Fruit fly (Drosophila melanogaster) Kc167 (cell line): ENCODE results near the gene CG14624.

Experiments
- Myc ChIP-seq: fragments of >200 bp; optimal IDR thresholded peaks from 2 replicates; lab custom pipeline; 2017; ENCODE audit warnings: missing external identifiers
- Sin3A ChIP-seq: fragments of >200 bp; optimal IDR thresholded peaks from 2 replicates; lab custom pipeline; 2018; ENCODE audit warnings: missing external identifiers

DNA sequence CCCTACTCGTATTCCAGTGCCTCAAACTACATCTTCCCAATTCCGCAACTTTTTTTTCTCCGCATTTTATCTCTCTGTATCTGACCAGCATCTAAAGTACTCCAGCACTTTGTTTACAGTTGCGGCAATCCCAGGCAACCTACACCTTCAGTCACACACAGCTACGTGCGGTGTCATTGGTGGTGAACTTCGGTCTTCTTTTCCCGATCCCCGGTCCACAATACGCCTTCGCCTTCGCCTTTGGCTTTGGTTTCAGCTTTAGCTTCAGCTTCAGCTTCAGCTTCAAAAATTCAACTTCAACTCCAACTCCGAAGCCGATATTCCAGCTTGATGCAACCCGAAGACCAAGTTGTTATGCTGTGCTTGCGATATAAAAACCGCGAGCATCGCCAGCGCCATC is 15.5 kb upstream of the CG14624 start, which contains the start of gene CG11380:
- TF ChIP-seq Myc (lab: Kevin White, UChicago) (no peak), Sin3A (lab: Kevin White, UChicago) (no peak)
